Worm (Caenorhabditis elegans) whole organism, L4/young adult: ENCODE measurements around the gene irld-48.

Source experiments
- W03F9.2 ChIP-seq: fragments of 150-350 bp; optimal IDR thresholded peaks from 2 replicates; lab custom pipeline; 2014; ENCODE audit warnings: missing biosample characterization, missing genetic modification characterization
- him-1 ChIP-seq: sonication (generic microtip); optimal IDR thresholded peaks from 2 replicates; lab custom pipeline; 2016; ENCODE audit warnings: missing genotype, missing genetic modification reagents, missing genetic modification characterization, missing compliant biosample characterization

DNA sequence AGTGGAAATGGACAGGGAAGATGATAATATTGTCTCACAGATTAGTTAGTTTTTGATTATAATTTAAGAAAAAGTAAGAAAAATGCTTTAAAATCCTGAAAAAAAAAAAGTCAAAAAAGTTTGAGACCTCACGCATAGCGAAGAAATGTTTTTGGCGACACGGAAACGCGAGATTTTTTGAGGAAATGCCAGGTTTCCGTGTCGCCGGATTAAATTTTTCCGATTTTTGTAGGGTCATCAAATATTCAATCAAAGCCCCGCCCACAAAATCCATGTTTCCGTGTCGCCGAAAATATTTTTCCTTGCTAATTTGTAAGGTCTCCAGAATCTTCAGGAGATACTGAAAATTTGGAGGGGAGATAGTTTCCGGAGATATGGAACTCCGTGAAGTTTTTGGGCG lies 36.4 kb downstream of the irld-48 start:
- TF ChIP-seq him-1 (tag; lab: Kevin White, UChicago) (no peak), W03F9.2 (tag; lab: Kevin White, UChicago) (no peak)
